Worm (Caenorhabditis elegans) whole organism, L4/young adult: Measurements from ENCODE around the gene his-39.

Source experiments
- W03F9.2 ChIP-seq: fragments of 150-350 bp; optimal IDR thresholded peaks from 2 replicates; lab custom pipeline; 2014; ENCODE audit warnings: missing biosample characterization, missing genetic modification characterization
- dao-5 ChIP-seq: sonication (generic microtip); optimal IDR thresholded peaks from 2 replicates; lab custom pipeline; 2016; ENCODE audit warnings: missing genotype, missing genetic modification characterization, moderate library complexity, missing compliant biosample characterization
- him-1 ChIP-seq: sonication (generic microtip); optimal IDR thresholded peaks from 2 replicates; lab custom pipeline; 2016; ENCODE audit warnings: missing genotype, missing genetic modification reagents, missing genetic modification characterization, missing compliant biosample characterization

DNA sequence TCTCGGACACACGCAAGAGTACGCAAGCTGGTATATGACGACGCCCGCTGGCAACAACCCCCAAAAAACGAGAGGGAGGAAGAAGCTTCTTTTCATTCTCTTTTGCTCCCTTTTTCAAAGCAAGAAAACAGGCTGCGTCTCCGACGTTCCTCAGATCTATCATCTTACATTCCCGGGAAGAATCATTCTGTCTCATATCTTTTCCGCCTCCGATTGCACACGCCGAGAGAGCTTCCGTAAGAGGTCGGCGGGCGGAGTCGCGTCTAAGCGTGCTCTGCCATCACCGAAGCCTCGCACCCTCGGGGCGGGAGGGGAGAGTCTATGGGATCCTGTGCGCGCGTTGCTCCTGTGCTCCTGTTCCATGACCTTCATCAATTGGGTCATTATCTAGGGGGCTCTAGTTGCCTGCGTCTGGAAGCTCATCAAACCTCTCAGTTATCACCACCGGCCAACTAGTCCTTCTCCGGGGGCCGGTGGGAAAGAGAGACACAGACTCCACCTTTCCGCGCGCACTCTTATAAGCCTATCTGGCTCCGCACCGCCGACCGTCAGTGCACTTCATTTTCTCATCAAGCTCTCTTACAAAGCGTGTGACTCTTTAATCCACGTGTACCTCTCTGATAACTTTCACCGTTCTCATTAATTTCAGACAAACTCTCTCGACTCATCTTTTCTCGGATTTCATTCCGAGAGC is 9.4 kb downstream of the his-39 start, which contains the start of the genes slc-17.8 and asns-1:
- no peak for TF ChIP-seq W03F9.2 (tag; lab: Kevin White, UChicago)
- TF ChIP-seq him-1, result no peak
- TF ChIP-seq dao-5, result no peak
